Fruit fly (Drosophila melanogaster): Measurements from ENCODE around the gene CG8353.
A peak's percentile ranks its signal among the peaks of the same experiment; 100 is the strongest.

Gene CG8353

dm6 chr2L:8171544-8171943, 42.3 kb upstream of the CG8353 start (continued):
- TF ChIP-seq Drgx (GFP tag; IDR thresholded peaks at IDR 0.05) (0 out of 2 replicates have a peak, but pooled peaks have one; percentile 20), bcd (GFP tag; optimal IDR thresholded peaks at IDR 0.05) (no peak), ftz-f1 (GFP tag; optimal IDR thresholded peaks at IDR 0.05) (peak; percentile 69), CG3281 (GFP tag; optimal IDR thresholded peaks at IDR 0.05) (no peak), dati (GFP tag; IDR thresholded peaks at IDR 0.05) (no peak), Scr (GFP tag; IDR thresholded peaks at IDR 0.05; ENCODE audit: partially characterized antibody) (peak; percentile 17; the same call in 1 of the 2 replicates), CG15601 (tag; optimal IDR thresholded peaks at IDR 0.05) (no peak), chinmo (GFP tag; IDR thresholded peaks at IDR 0.05; ENCODE audit: partially characterized antibody) (0 out of 4 replicates have a peak, but pooled peaks have one; percentile 64), Bgb (GFP tag; IDR thresholded peaks at IDR 0.05; ENCODE audit: partially characterized antibody) (peak; percentile 38; the same call in 1 of the 2 replicates), schlank (tag; optimal IDR thresholded peaks at IDR 0.05) (peak; percentile 11), Rfx (GFP tag; IDR thresholded peaks at IDR 0.05) (0 out of 2 replicates have a peak, but pooled peaks have one; percentile 7), CG10543 (GFP tag; optimal IDR thresholded peaks at IDR 0.05) (peak; percentile 63), Adf1 (GFP tag; IDR thresholded peaks at IDR 0.05) (peak; percentile 12; the same call in 1 of the 2 replicates), rib (GFP tag; IDR thresholded peaks at IDR 0.05) (peak; percentile 73; the same call in 1 of the 2 replicates)

- TF ChIP-seq CG16779 (GFP tag; IDR thresholded peaks at IDR 0.05) (peak; percentile 20; the same call in 1 of the 2 replicates), CTCF (GFP tag; optimal IDR thresholded peaks at IDR 0.05) (peak; percentile 80), org-1 (GFP tag; optimal IDR thresholded peaks at IDR 0.05) (no peak), bowl (GFP tag; IDR thresholded peaks at IDR 0.05) (0 out of 2 replicates have a peak, but pooled peaks have one; percentile 18), grn (GFP tag; optimal IDR thresholded peaks at IDR 0.05) (no peak)
Measured at dm6 chr2L:8185008-8185407, 28.8 kb upstream of the CG8353 start.

- TF ChIP-seq CG30431 (GFP tag; optimal IDR thresholded peaks at IDR 0.05) (no peak), klu (GFP tag; IDR thresholded peaks at IDR 0.05) (no peak), lab (GFP tag; optimal IDR thresholded peaks at IDR 0.05) (no peak), B-H2 (GFP tag; optimal IDR thresholded peaks at IDR 0.05) (no peak), CG8290 (GFP tag; optimal IDR thresholded peaks at IDR 0.05) (no peak), CG8290 (tag; optimal IDR thresholded peaks at IDR 0.05) (no peak), trem (tag; optimal IDR thresholded peaks at IDR 0.05) (no peak), CG12236 (GFP tag; optimal IDR thresholded peaks at IDR 0.05) (no peak), Nf-YB (GFP tag; optimal IDR thresholded peaks at IDR 0.05) (no peak), Aef1 (GFP tag; IDR thresholded peaks at IDR 0.05) (no peak), Usf (GFP tag; optimal IDR thresholded peaks at IDR 0.05) (no peak), CG9727 (GFP tag; optimal IDR thresholded peaks at IDR 0.05) (no peak), CG13775 (GFP tag; optimal IDR thresholded peaks at IDR 0.05) (no peak)
Measured at dm6 chr2L:8190681-8191080, 23.2 kb upstream of the CG8353 start, which contains the start of gene CG34134. Gene CG34134 (minus strand): TSS chr2L:8190781.

dm6 chr2L:8195722-8196323, 18.0 kb upstream of the CG8353 start:
- TF ChIP-seq pita (GFP tag; optimal IDR thresholded peaks at IDR 0.05) (no peak), CG13775 (GFP tag; optimal IDR thresholded peaks at IDR 0.05) (no peak), Sry-δ (GFP tag; optimal IDR thresholded peaks at IDR 0.05) (no peak), CG6654 (GFP tag; optimal IDR thresholded peaks at IDR 0.05) (no peak), onecut (GFP tag; IDR thresholded peaks at IDR 0.05) (no peak), CG6791 (GFP tag; IDR thresholded peaks at IDR 0.05; ENCODE audit: partially characterized antibody) (no peak), dati (GFP tag; IDR thresholded peaks at IDR 0.05) (no peak), ken (GFP tag; IDR thresholded peaks at IDR 0.05) (peak; percentile 31; the same call in 1 of the 3 replicates), CG14860 (GFP tag; IDR thresholded peaks at IDR 0.05; ENCODE audit: partially characterized antibody) (0 out of 3 replicates have a peak, but pooled peaks have one; percentile 35), Hr39 (optimal IDR thresholded peaks at IDR 0.05) (no peak), Awh (GFP tag; IDR thresholded peaks at IDR 0.05) (no peak), ERR (GFP tag; optimal IDR thresholded peaks at IDR 0.05) (no peak), CG1647 (GFP tag; optimal IDR thresholded peaks at IDR 0.05) (no peak), cwo (GFP tag; optimal IDR thresholded peaks at IDR 0.05) (no peak), wor (GFP tag; IDR thresholded peaks at IDR 0.05) (no peak), CG17802 (tag; optimal IDR thresholded peaks at IDR 0.05) (no peak)

Measured in whole organism, embryonic.